Fruit fly (Drosophila melanogaster) whole organism, embryonic: Measurements from ENCODE around the gene CG13012.
A peak's percentile ranks its signal among the peaks of the same experiment; 100 is the strongest.

Source experiments
- CG11085 ChIP-seq: fragments of 200-800 bp; sonication (Bioruptor generic); IDR thresholded peaks from 2 replicates; pipeline ENCODE4 v1.3.6; 2022; ENCODE audit warnings: missing biosample characterization, missing genetic modification characterization
- CG11093 ChIP-seq: fragments of 200-800 bp; sonication (Bioruptor generic); IDR thresholded peaks from 3 replicates; pipeline ENCODE4 v1.3.6; 2022; ENCODE audit warnings: missing biosample characterization, missing genetic modification characterization
- CG11247 ChIP-seq: fragments of 200-800 bp; sonication (Bioruptor generic); IDR thresholded peaks from 2 replicates; pipeline ENCODE4 v1.3.6; 2022; ENCODE audit warnings: missing biosample characterization, missing genetic modification characterization
- CG11398 ChIP-seq: fragments of 200-800 bp; sonication (Bioruptor generic); optimal IDR thresholded peaks from 2 replicates; lab custom pipeline; 2016; ENCODE audit warnings: missing biosample characterization, missing genetic modification characterization
- CG12155 ChIP-seq: fragments of 200-800 bp; sonication (Bioruptor generic); optimal IDR thresholded peaks from 3 replicates; lab custom pipeline; 2016; ENCODE audit warnings: missing biosample characterization, missing genetic modification characterization
- CG14050 ChIP-seq: fragments of 200-800 bp; sonication (Bioruptor generic); IDR thresholded peaks from 3 replicates; pipeline ENCODE4 v1.3.6; 2022; ENCODE audit warnings: missing biosample characterization, missing genetic modification characterization
- CG14667 ChIP-seq: fragments of 200-800 bp; sonication (Bioruptor generic); IDR thresholded peaks from 2 replicates; pipeline ENCODE4 v1.3.6; 2022; ENCODE audit warnings: missing biosample characterization, missing genetic modification characterization
- CG17568 ChIP-seq: fragments of 200-800 bp; sonication (Bioruptor generic); optimal IDR thresholded peaks from 2 replicates; lab custom pipeline; 2018; ENCODE audit warnings: missing biosample characterization, mild to moderate bottlenecking, missing genetic modification characterization, moderate library complexity
- CG17912 ChIP-seq: fragments of 200-800 bp; sonication (Bioruptor generic); optimal IDR thresholded peaks from 2 replicates; lab custom pipeline; 2018; ENCODE audit warnings: missing biosample characterization, mild to moderate bottlenecking, missing genetic modification characterization
- CG18262 ChIP-seq: fragments of 200-800 bp; optimal IDR thresholded peaks from 3 replicates; lab custom pipeline; 2019; ENCODE audit warnings: missing biosample characterization, mild to moderate bottlenecking, missing genetic modification characterization, moderate library complexity
- CG2199 ChIP-seq: fragments of 200-800 bp; sonication (Bioruptor generic); IDR thresholded peaks from 3 replicates; pipeline ENCODE4 v1.3.6; 2022; ENCODE audit warnings: missing biosample characterization, missing genetic modification characterization
- CG32532 ChIP-seq: fragments of 200-800 bp; sonication (Bioruptor generic); IDR thresholded peaks from 2 replicates; pipeline ENCODE4 v1.3.6; 2022; ENCODE audit warnings: missing biosample characterization, missing genetic modification characterization
- CG4730 ChIP-seq: fragments of 200-800 bp; sonication (Bioruptor generic); IDR thresholded peaks from 2 replicates; pipeline ENCODE4 v1.3.6; 2022; ENCODE audit warnings: missing biosample characterization, missing genetic modification characterization
- CG4820 ChIP-seq: fragments of 200-800 bp; sonication (Bioruptor generic); optimal IDR thresholded peaks from 3 replicates; lab custom pipeline; 2016; ENCODE audit warnings: missing biosample characterization, missing genetic modification characterization
- CG6254 ChIP-seq: fragments of 200-800 bp; sonication (Bioruptor generic); optimal IDR thresholded peaks from 3 replicates; lab custom pipeline; 2017; ENCODE audit warnings: mild to moderate bottlenecking, missing biosample characterization, missing genetic modification reagents, missing genetic modification characterization
- CG6683 ChIP-seq: fragments of 200-800 bp; sonication (Bioruptor generic); optimal IDR thresholded peaks from 2 replicates; lab custom pipeline; 2017; ENCODE audit warnings: missing biosample characterization, mild to moderate bottlenecking, missing genetic modification characterization, missing genetic modification reagents
- CG7357 ChIP-seq: fragments of 200-800 bp; sonication (Bioruptor generic); IDR thresholded peaks from 3 replicates; pipeline ENCODE4 v1.3.6; 2022; ENCODE audit warnings: missing biosample characterization, missing genetic modification characterization
- CG7556 ChIP-seq: fragments of 200-800 bp; sonication (Bioruptor generic); optimal IDR thresholded peaks from 2 replicates; lab custom pipeline; 2017; ENCODE audit warnings: missing biosample characterization, mild to moderate bottlenecking, missing genetic modification characterization
- CG7963 ChIP-seq: fragments of 200-800 bp; sonication (Bioruptor generic); IDR thresholded peaks from 3 replicates; pipeline ENCODE4 v1.3.6; 2022; ENCODE audit warnings: missing biosample characterization, missing genetic modification characterization; ENCODE audit not compliant: partially characterized antibody
- CG8478 ChIP-seq: fragments of >200 bp; optimal IDR thresholded peaks from 2 replicates; lab custom pipeline; 2018
- CG8765 ChIP-seq: fragments of 200-800 bp; sonication (Bioruptor generic); IDR thresholded peaks from 2 replicates; pipeline ENCODE4 v1.3.6; 2022; ENCODE audit warnings: missing biosample characterization, missing genetic modification characterization
- CoRest ChIP-seq: fragments of 200-800 bp; sonication (Bioruptor generic); optimal IDR thresholded peaks from 3 replicates; lab custom pipeline; 2018; ENCODE audit warnings: missing biosample characterization, mild to moderate bottlenecking, missing genetic modification characterization, moderate library complexity
- Doc2 ChIP-seq: fragments of 200-800 bp; sonication (Bioruptor generic); IDR thresholded peaks from 2 replicates; pipeline ENCODE4 v1.3.6; 2022; ENCODE audit warnings: missing biosample characterization, missing genetic modification characterization
- Eip74EF ChIP-seq, 2 experiments: fragments of 200-800 bp in 1 of 2; fragments of >200 bp in 1 of 2; sonication (Bioruptor generic) in 1 of 2; optimal IDR thresholded peaks; 2 replicates each; lab custom pipeline; 2017 to 2019; ENCODE audit warnings: missing biosample characterization in 2 of 2, missing genetic modification characterization in 2 of 2, mild to moderate bottlenecking in 1 of 2, moderate library complexity in 1 of 2
- HLHmδ ChIP-seq: fragments of 200-800 bp; sonication (Bioruptor generic); optimal IDR thresholded peaks from 2 replicates; lab custom pipeline; 2018; ENCODE audit warnings: missing biosample characterization, mild to moderate bottlenecking, missing genetic modification characterization, moderate library complexity
- Hr39 ChIP-seq: fragments of >200 bp; optimal IDR thresholded peaks from 2 replicates; lab custom pipeline; 2017
- Neu2 ChIP-seq: fragments of 200-800 bp; sonication (Bioruptor generic); optimal IDR thresholded peaks from 3 replicates; lab custom pipeline; 2016; ENCODE audit warnings: missing biosample characterization, missing genetic modification characterization, borderline replicate concordance
- NfI ChIP-seq: fragments of 200-800 bp; sonication (Bioruptor generic); optimal IDR thresholded peaks from 3 replicates; lab custom pipeline; 2018; ENCODE audit warnings: missing biosample characterization, mild to moderate bottlenecking, missing genetic modification characterization, moderate library complexity
- Opbp ChIP-seq: fragments of 200-800 bp; sonication (Bioruptor generic); IDR thresholded peaks from 3 replicates; pipeline ENCODE4 v1.3.6; 2022; ENCODE audit warnings: missing biosample characterization, missing genetic modification characterization; ENCODE audit not compliant: partially characterized antibody
- Poxn ChIP-seq: fragments of 200-800 bp; sonication (Bioruptor generic); IDR thresholded peaks from 2 replicates; pipeline ENCODE4 v1.3.6; 2022; ENCODE audit warnings: missing biosample characterization, missing genetic modification characterization
- Ravus ChIP-seq: fragments of 200-800 bp; sonication (Bioruptor generic); IDR thresholded peaks from 2 replicates; pipeline ENCODE4 v1.3.6; 2022; ENCODE audit warnings: missing biosample characterization, missing genetic modification characterization
- Rx ChIP-seq: fragments of 200-800 bp; sonication (Bioruptor generic); IDR thresholded peaks from 2 replicates; pipeline ENCODE4 v1.3.6; 2022; ENCODE audit warnings: missing biosample characterization, missing genetic modification characterization
- Sry-δ ChIP-seq: fragments of 200-800 bp; sonication (Bioruptor generic); optimal IDR thresholded peaks from 2 replicates; lab custom pipeline; 2016; ENCODE audit warnings: missing biosample characterization, missing genetic modification characterization
- Trl ChIP-seq, 3 experiments: fragments of >200 bp in 2 of 3; fragments of 200-800 bp in 1 of 3; sonication (Bioruptor generic) in 1 of 3; optimal IDR thresholded peaks; 2 replicates in 1 of 3; 3 replicates in 2 of 3; lab custom pipeline; 2016 to 2017; ENCODE audit warnings: missing biosample characterization in 1 of 3, missing genetic modification characterization in 1 of 3
- Vsx1 ChIP-seq: fragments of 200-800 bp; sonication (Bioruptor generic); optimal IDR thresholded peaks from 2 replicates; lab custom pipeline; 2017; ENCODE audit warnings: missing biosample characterization, mild to moderate bottlenecking, missing genetic modification characterization, missing genetic modification reagents
- ac ChIP-seq: fragments of 200-800 bp; sonication (Bioruptor generic); optimal IDR thresholded peaks from 3 replicates; lab custom pipeline; 2017; ENCODE audit warnings: missing biosample characterization, mild to moderate bottlenecking, missing genetic modification characterization
- en ChIP-seq: fragments of 200-800 bp; sonication (Bioruptor generic); optimal IDR thresholded peaks from 2 replicates; lab custom pipeline; 2016; ENCODE audit warnings: missing biosample characterization, missing genetic modification characterization
- eyg ChIP-seq: fragments of 200-800 bp; sonication (Bioruptor generic); optimal IDR thresholded peaks from 3 replicates; lab custom pipeline; 2016; ENCODE audit warnings: missing biosample characterization, missing genetic modification characterization
- ftz-f1 ChIP-seq: fragments of 200-800 bp; sonication (Bioruptor generic); optimal IDR thresholded peaks from 2 replicates; lab custom pipeline; 2016; ENCODE audit warnings: missing biosample characterization, missing genetic modification characterization
- h ChIP-seq: fragments of >200 bp; optimal IDR thresholded peaks from 2 replicates; lab custom pipeline; 2017
- lilli ChIP-seq: fragments of 200-800 bp; sonication (Bioruptor generic); optimal IDR thresholded peaks from 3 replicates; lab custom pipeline; 2016; ENCODE audit warnings: missing biosample characterization, missing genetic modification characterization
- lmd ChIP-seq: fragments of 200-800 bp; sonication (Bioruptor generic); IDR thresholded peaks from 2 replicates; pipeline ENCODE4 v1.3.6; 2022; ENCODE audit warnings: missing biosample characterization, missing genetic modification characterization
- maf-S ChIP-seq: fragments of 200-800 bp; sonication (Bioruptor generic); optimal IDR thresholded peaks from 2 replicates; lab custom pipeline; 2016; ENCODE audit warnings: missing biosample characterization, missing genetic modification characterization
- org-1 ChIP-seq: fragments of 200-800 bp; sonication (Bioruptor generic); optimal IDR thresholded peaks from 2 replicates; lab custom pipeline; 2017; ENCODE audit warnings: missing biosample characterization, missing genetic modification characterization
- phol ChIP-seq: fragments of 200-800 bp; sonication (Bioruptor generic); optimal IDR thresholded peaks from 3 replicates; lab custom pipeline; 2018; ENCODE audit warnings: missing biosample characterization, mild to moderate bottlenecking, missing genetic modification characterization, moderate library complexity
- pnt ChIP-seq: fragments of 200-800 bp; sonication (Bioruptor generic); optimal IDR thresholded peaks from 3 replicates; lab custom pipeline; 2016; ENCODE audit warnings: missing biosample characterization, missing genetic modification characterization
- pros ChIP-seq: fragments of 200-800 bp; sonication (Bioruptor generic); optimal IDR thresholded peaks from 3 replicates; lab custom pipeline; 2019; ENCODE audit warnings: missing biosample characterization, mild to moderate bottlenecking, missing genetic modification characterization, moderate library complexity
- repo ChIP-seq: fragments of 200-800 bp; sonication (Bioruptor generic); optimal IDR thresholded peaks from 2 replicates; lab custom pipeline; 2016; ENCODE audit warnings: missing biosample characterization, missing genetic modification characterization
- ro ChIP-seq: fragments of 200-800 bp; sonication (Bioruptor generic); IDR thresholded peaks from 2 replicates; pipeline ENCODE4 v1.3.6; 2022; ENCODE audit warnings: missing biosample characterization, missing genetic modification characterization
- sens-2 ChIP-seq: fragments of 200-800 bp; sonication (Bioruptor generic); IDR thresholded peaks from 2 replicates; pipeline ENCODE4 v1.3.6; 2022; ENCODE audit warnings: missing biosample characterization, missing genetic modification characterization
- sisA ChIP-seq: fragments of 200-800 bp; sonication (Bioruptor generic); IDR thresholded peaks from 2 replicates; pipeline ENCODE4 v1.3.6; 2022; ENCODE audit warnings: missing biosample characterization, missing genetic modification characterization
- sr ChIP-seq: fragments of 200-800 bp; sonication (Bioruptor generic); IDR thresholded peaks from 3 replicates; pipeline ENCODE4 v1.3.6; 2022; ENCODE audit warnings: missing biosample characterization, missing genetic modification characterization
- usp ChIP-seq: fragments of >200 bp; optimal IDR thresholded peaks from 2 replicates; lab custom pipeline; 2017; ENCODE audit warnings: missing biosample characterization, missing genetic modification characterization

The CG13012 gene

DNA sequence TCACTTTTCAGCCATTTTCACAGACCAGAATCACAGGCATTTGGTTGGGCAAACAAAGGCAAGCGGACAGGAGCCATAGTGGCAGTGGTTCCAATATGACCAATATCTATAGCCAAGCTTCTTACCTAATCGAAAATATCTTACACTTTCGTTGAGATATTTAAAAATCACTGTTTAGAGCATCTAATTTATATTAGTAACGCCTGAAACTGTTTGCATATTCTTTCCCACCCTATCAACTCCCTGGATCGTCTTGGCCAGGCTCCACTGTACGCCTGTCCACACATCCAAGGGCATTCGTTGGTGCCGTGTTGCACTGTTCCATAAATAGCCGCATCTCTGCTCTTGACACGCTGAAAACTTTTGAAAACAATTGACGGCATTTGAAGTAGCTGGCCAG lies 13.9 kb upstream of the CG13012 start (continued):
- TF ChIP-seq h (lab: Kevin White, UChicago) = no peak
- TF ChIP-seq Neu2 (GFP tag; lab: Kevin White, UChicago) = no peak
- TF ChIP-seq maf-S (GFP tag; lab: Kevin White, UChicago) = no peak
- TF ChIP-seq phol (tag; lab: Kevin White, UChicago) = peak; percentile 35
- no peak for TF ChIP-seq lilli (GFP tag; lab: Kevin White, UChicago)
- TF ChIP-seq CG11085 (GFP tag; lab: Robert Waterston, UW) = no peak
- no peak for TF ChIP-seq Poxn (GFP tag; lab: Robert Waterston, UW)
- TF ChIP-seq CG7556 = no peak
- TF ChIP-seq NfI (GFP tag; lab: Kevin White, UChicago) = no peak
- no peak for TF ChIP-seq CG6683 (GFP tag; lab: Kevin White, UChicago)
- no peak for TF ChIP-seq CG6254 (GFP tag; lab: Kevin White, UChicago)
- no peak for TF ChIP-seq eyg (GFP tag; lab: Kevin White, UChicago)
- TF ChIP-seq CG12155 = no peak
- no peak for TF ChIP-seq usp (GFP tag; lab: Kevin White, UChicago)
- no peak for TF ChIP-seq CG18262 (tag; lab: Kevin White, UChicago)
- TF ChIP-seq CG17568 = no peak
- no peak for TF ChIP-seq sr (GFP tag; lab: Robert Waterston, UW)
- TF ChIP-seq CG14667 (GFP tag; lab: Robert Waterston, UW) = no peak
- TF ChIP-seq CG17912 (GFP tag; lab: Kevin White, UChicago) = no peak
- no peak for TF ChIP-seq CG8478 (lab: Kevin White, UChicago)
- no peak for TF ChIP-seq org-1 (GFP tag; lab: Kevin White, UChicago)
- TF ChIP-seq Vsx1 = no peak
- no peak for TF ChIP-seq CG7357
- TF ChIP-seq CG7963 = no peak
- no peak for TF ChIP-seq ftz-f1 (GFP tag; lab: Kevin White, UChicago)
- no peak for TF ChIP-seq ac (GFP tag; lab: Kevin White, UChicago)
- TF ChIP-seq HLHmδ (GFP tag; lab: Kevin White, UChicago) = no peak
- no peak for TF ChIP-seq ro (GFP tag; lab: Robert Waterston, UW)
- no peak for TF ChIP-seq Ravus (GFP tag; lab: Robert Waterston, UW)
- peak; percentile 7 for TF ChIP-seq pnt (GFP tag; lab: Kevin White, UChicago)
- TF ChIP-seq CG8765 (GFP tag; lab: Robert Waterston, UW) = no peak
- TF ChIP-seq Hr39 (lab: Kevin White, UChicago) = no peak
- no peak for TF ChIP-seq Doc2 (GFP tag; lab: Robert Waterston, UW)
- no peak for TF ChIP-seq Trl (optimal IDR thresholded peaks at IDR 0.05; lab: Kevin White, UChicago)
- TF ChIP-seq Trl (GFP tag; optimal IDR thresholded peaks at IDR 0.05; lab: Kevin White, UChicago) = no peak
- TF ChIP-seq CG2199 (GFP tag; lab: Robert Waterston, UW) = no peak
- no peak for TF ChIP-seq pros (GFP tag; lab: Kevin White, UChicago)
- no peak for TF ChIP-seq Sry-δ (GFP tag; lab: Kevin White, UChicago)
- TF ChIP-seq CG11247 (GFP tag; lab: Robert Waterston, UW) = no peak; the same call in 1 of the 2 replicates
- TF ChIP-seq Rx (GFP tag; lab: Robert Waterston, UW) = no peak
- TF ChIP-seq repo (GFP tag; lab: Kevin White, UChicago) = no peak
- no peak for TF ChIP-seq CoRest
- peak; percentile 65; the same call in 1 of the 2 replicates for TF ChIP-seq sisA (GFP tag; lab: Robert Waterston, UW)
- TF ChIP-seq Opbp = no peak
- no peak for TF ChIP-seq CG32532 (GFP tag; lab: Robert Waterston, UW)
- no peak for TF ChIP-seq Eip74EF (GFP tag; optimal IDR thresholded peaks at IDR 0.05; lab: Kevin White, UChicago)
- TF ChIP-seq CG11093 = no peak
- TF ChIP-seq en (GFP tag; lab: Kevin White, UChicago) = no peak
- TF ChIP-seq sens-2 (GFP tag; lab: Robert Waterston, UW) = no peak
- no peak for TF ChIP-seq CG14050
- TF ChIP-seq CG11398 (GFP tag; lab: Kevin White, UChicago) = no peak
- no peak for TF ChIP-seq CG4820
- peak; percentile 26; the same call in 1 of the 2 replicates for TF ChIP-seq lmd (GFP tag; lab: Robert Waterston, UW)
- TF ChIP-seq CG4730 (GFP tag; lab: Robert Waterston, UW) = no peak
